Worm (Caenorhabditis elegans) whole organism, early embryonic: ENCODE results near the gene inf-1.

Source experiments
- aly-1 ChIP-seq: sonication (generic microtip); optimal IDR thresholded peaks from 2 replicates; lab custom pipeline; 2016; ENCODE audit warnings: missing genetic modification characterization, missing compliant biosample characterization
- ama-1 ChIP-seq: fragments of 150-350 bp; optimal IDR thresholded peaks from 2 replicates; lab custom pipeline; 2014
- ceh-13 ChIP-seq: fragments of 200-800 bp; sonication (Bioruptor generic); optimal IDR thresholded peaks from 2 replicates; lab custom pipeline; 2018; ENCODE audit warnings: mild to moderate bottlenecking, missing genetic modification characterization, missing compliant biosample characterization
- ets-7 ChIP-seq: sonication (generic microtip); optimal IDR thresholded peaks from 2 replicates; lab custom pipeline; 2016; ENCODE audit warnings: missing genotype, missing genetic modification characterization, missing compliant biosample characterization
- hmbx-1 ChIP-seq: sonication (generic microtip); optimal IDR thresholded peaks from 2 replicates; lab custom pipeline; 2016; ENCODE audit warnings: mild to moderate bottlenecking, missing genetic modification characterization, missing compliant biosample characterization
- hmg-4 ChIP-seq: fragments of 200-800 bp; sonication (Bioruptor generic); optimal IDR thresholded peaks from 2 replicates; lab custom pipeline; 2018; ENCODE audit warnings: mild to moderate bottlenecking, missing genetic modification characterization, missing compliant biosample characterization
- tbx-11 ChIP-seq: fragments of 200-800 bp; sonication (Bioruptor generic); IDR thresholded peaks from 2 replicates; pipeline ENCODE4 v1.3.6; 2022; ENCODE audit warnings: missing genetic modification characterization, missing compliant biosample characterization
- tbx-37 ChIP-seq: fragments of 200-800 bp; sonication (Bioruptor generic); conservative IDR thresholded peaks from 2 replicates; pipeline ENCODE4 v1.3.6; 2022; ENCODE audit warnings: missing genetic modification reagents, missing genetic modification characterization, missing compliant biosample characterization
- tra-4 ChIP-seq: sonication (generic microtip); optimal IDR thresholded peaks from 2 replicates; lab custom pipeline; 2017; ENCODE audit warnings: missing genetic modification characterization, missing compliant biosample characterization

- TF ChIP-seq tbx-11 (GFP tag; lab: Robert Waterston, UW) (no peak), hmg-4 (no peak), ama-1 (lab: Kevin White, UChicago) (no peak), tra-4 (tag; lab: Kevin White, UChicago) (no peak), tbx-37 (GFP tag; lab: Robert Waterston, UW) (no peak), aly-1 (tag; lab: Kevin White, UChicago) (no peak), ceh-13 (no peak), ets-7 (tag; lab: Kevin White, UChicago) (no peak), hmbx-1 (tag; lab: Kevin White, UChicago) (no peak)
Observed at ce11 chrIII:6891560-6891959, 38.4 kb upstream of the inf-1 start, which contains the start of gene K04C2.5.
